Worm (Caenorhabditis elegans) whole organism, early embryonic: ENCODE data around the gene sup-36.

ENCODE experiments used
- pes-1 ChIP-seq: fragments of 200-800 bp; sonication (Bioruptor generic); IDR thresholded peaks from 2 replicates; pipeline ENCODE4 v1.3.6; 2022; ENCODE audit warnings: missing genetic modification reagents, missing genetic modification characterization, missing compliant biosample characterization
- scrt-1 ChIP-seq: fragments of 200-800 bp; sonication (Bioruptor generic); IDR thresholded peaks from 2 replicates; pipeline ENCODE4 v1.3.6; 2022; ENCODE audit warnings: missing genetic modification characterization, missing compliant biosample characterization
- tbx-11 ChIP-seq: fragments of 200-800 bp; sonication (Bioruptor generic); IDR thresholded peaks from 2 replicates; pipeline ENCODE4 v1.3.6; 2022; ENCODE audit warnings: missing genetic modification characterization, missing compliant biosample characterization

DNA sequence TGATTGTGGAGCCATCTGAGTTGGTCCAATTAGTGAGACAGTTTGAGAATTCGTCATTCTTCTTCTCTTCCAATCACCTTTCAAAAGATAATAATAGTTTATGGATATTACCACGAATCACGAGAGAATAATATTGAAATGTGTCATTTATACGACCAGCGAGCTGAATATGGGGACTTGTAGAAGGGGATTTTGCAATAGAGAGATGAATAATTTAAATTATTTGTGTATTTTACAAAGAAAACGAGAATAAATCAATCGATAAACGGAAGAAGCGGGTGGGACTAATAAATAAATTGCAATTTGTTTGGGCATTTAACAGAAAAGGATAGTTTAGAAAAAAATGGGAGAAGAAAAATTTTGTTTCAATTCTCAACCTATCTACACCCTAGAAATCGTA lies 18.9 kb upstream of the sup-36 start, which contains the start of gene odr-8:
- TF ChIP-seq scrt-1 (no peak), tbx-11 (GFP tag; lab: Robert Waterston, UW) (no peak), pes-1 (no peak)
